Fruit fly (Drosophila melanogaster): Measurements from ENCODE around the gene CG34345.

Gene CG34345

DNA sequence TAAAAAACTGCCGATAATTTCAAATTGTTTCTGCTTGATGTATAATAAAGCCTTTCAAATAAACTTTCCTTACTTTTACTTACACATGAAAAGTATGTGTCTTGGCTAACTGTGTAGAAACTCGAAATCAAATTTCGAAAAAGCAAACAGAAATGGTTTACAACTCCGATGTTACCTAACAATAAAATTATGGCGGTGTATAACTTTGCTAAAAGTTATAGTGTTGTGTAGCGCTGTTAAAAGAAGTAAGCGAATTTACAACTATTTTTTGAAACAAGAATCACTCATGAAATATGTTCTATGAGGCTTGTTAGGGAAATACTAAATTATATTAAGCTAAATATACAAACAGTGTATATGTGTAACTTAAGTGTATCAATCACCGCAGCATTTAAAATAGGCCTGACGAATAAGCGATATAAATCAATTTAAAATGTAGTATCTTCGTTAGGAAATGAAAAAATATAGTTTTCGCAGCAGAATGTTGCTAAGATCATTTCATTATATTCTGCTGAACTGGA is at the start of gene CG34345 (continued):
- TF ChIP-seq mld (GFP tag; IDR thresholded peaks at IDR 0.05; ENCODE audit: partially characterized antibody) (no peak), cas (GFP tag; IDR thresholded peaks at IDR 0.05) (no peak), CG9797 (GFP tag; optimal IDR thresholded peaks at IDR 0.05) (no peak), CG1233 (GFP tag; optimal IDR thresholded peaks at IDR 0.05) (no peak), CG17612 (GFP tag; IDR thresholded peaks at IDR 0.05) (no peak), CG7556 (GFP tag; optimal IDR thresholded peaks at IDR 0.05) (no peak), bbx (GFP tag; IDR thresholded peaks at IDR 0.05; ENCODE audit: partially characterized antibody) (peak; percentile 78), CG6854 (GFP tag; optimal IDR thresholded peaks at IDR 0.05) (no peak), ac (GFP tag; optimal IDR thresholded peaks at IDR 0.05) (no peak), CG4360 (GFP tag; IDR thresholded peaks at IDR 0.05) (no peak), Mrtf (GFP tag; IDR thresholded peaks at IDR 0.05) (no peak), Med (GFP tag) (peak; percentile 90), gcm2 (GFP tag; optimal IDR thresholded peaks at IDR 0.05) (no peak), CG31224 (GFP tag; IDR thresholded peaks at IDR 0.05) (no peak), CG7963 (GFP tag; IDR thresholded peaks at IDR 0.05; ENCODE audit: partially characterized antibody) (peak; percentile 24; the same call in 1 of the 3 replicates), CG1529 (GFP tag; optimal IDR thresholded peaks at IDR 0.05) (no peak), D19A (tag; optimal IDR thresholded peaks at IDR 0.05) (no peak), CG14965 (GFP tag; optimal IDR thresholded peaks at IDR 0.05; ENCODE audit: borderline replicate concordance) (no peak), CG12391 (tag; optimal IDR thresholded peaks at IDR 0.05) (peak; percentile 22), E2f2 (GFP tag; IDR thresholded peaks at IDR 0.05) (peak; percentile 60), jumu (GFP tag; optimal IDR thresholded peaks at IDR 0.05) (no peak), insv (GFP tag; optimal IDR thresholded peaks at IDR 0.05) (peak in 1 of 2 experiments; percentile 8), hth (optimal IDR thresholded peaks at IDR 0.05) (no peak)

DNA sequence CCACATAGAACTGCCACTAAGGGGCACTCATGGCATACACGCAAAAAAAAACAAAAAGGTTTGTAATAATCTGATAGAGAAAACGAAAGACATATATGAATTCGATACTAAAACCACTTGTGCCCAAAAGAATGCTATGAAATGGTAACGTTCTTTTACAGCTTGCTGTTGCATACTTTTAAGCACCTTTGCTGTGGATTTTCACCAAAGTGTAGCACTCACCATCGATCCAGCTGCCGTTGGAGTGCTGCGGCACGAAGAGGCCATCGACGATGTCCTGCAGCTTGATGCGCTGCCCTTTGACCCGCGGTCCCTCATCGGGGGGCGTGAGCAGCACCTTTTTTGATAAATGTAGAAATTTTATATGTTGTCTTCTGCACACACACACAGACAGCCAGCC is 43.9 kb upstream of the CG34345 start:
- peak; percentile 75 for TF ChIP-seq CG8290 (GFP tag; optimal IDR thresholded peaks at IDR 0.05)
- peak in 1 of 2 experiments; percentile 52 for TF ChIP-seq CG8290 (tag; optimal IDR thresholded peaks at IDR 0.05)
- no peak for TF ChIP-seq Abd-B (GFP tag; optimal IDR thresholded peaks at IDR 0.05)
- no peak for TF ChIP-seq ab (GFP tag; optimal IDR thresholded peaks at IDR 0.05)
- no peak for TF ChIP-seq CG15479 (GFP tag; optimal IDR thresholded peaks at IDR 0.05)
- TF ChIP-seq CG17612 (GFP tag; IDR thresholded peaks at IDR 0.05): peak; percentile 74
- TF ChIP-seq oc (tag; optimal IDR thresholded peaks at IDR 0.05): no peak

DNA sequence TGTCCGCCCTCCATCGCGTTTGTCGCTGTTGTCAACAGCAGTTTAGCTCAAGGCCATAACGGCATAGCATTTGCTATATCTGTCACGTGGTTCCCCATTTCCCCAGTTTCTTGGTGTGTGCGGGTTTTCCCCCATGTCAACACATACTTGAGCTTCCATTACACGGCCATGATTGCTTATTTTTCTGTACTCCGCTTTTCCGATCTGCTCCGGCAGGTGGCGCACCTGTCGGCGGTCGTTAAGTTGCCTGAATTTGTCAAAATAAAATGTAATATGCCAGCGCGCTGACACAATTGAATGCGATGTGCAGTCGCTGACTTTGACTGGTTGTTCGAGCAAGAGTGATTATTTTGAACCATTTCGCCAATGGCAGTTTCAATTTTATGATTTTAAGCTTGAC is 38.6 kb upstream of the CG34345 start:
- TF ChIP-seq CG8478 (optimal IDR thresholded peaks at IDR 0.05) (peak; percentile 55), CTCF (GFP tag; optimal IDR thresholded peaks at IDR 0.05) (peak; percentile 79), ken (GFP tag; IDR thresholded peaks at IDR 0.05) (peak; percentile 40; the same call in 1 of the 3 replicates), CG32532 (GFP tag; IDR thresholded peaks at IDR 0.05) (no peak)

DNA sequence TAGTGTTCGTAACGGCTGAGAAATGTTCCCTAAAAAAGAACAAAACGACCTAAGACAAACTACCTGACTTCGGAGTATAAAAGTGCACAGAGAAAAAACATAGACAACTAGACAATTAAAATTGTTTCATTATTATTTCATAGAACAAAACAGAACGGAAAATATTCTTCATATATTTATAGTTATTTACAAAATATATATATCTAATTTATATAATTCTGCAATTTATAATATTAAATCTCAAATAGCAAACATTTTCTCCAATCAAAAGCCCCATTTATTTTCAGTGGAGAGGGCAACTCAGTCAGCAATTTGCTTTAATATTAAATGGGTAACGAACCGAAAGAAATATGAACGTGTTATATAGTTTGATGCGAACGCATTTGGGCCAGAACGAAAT is 27.9 kb upstream of the CG34345 start:
- TF ChIP-seq CoRest (tag; optimal IDR thresholded peaks at IDR 0.05): peak; percentile 0
- peak; percentile 61 for TF ChIP-seq CG13424 (tag; optimal IDR thresholded peaks at IDR 0.05)
- no peak for TF ChIP-seq sc (optimal IDR thresholded peaks at IDR 0.05)
- TF ChIP-seq sc (GFP tag; optimal IDR thresholded peaks at IDR 0.05): peak; percentile 38
- TF ChIP-seq CG17328 (GFP tag; IDR thresholded peaks at IDR 0.05): peak; percentile 17; the same call in 1 of the 2 replicates
- peak; percentile 75 for TF ChIP-seq CG12391 (tag; optimal IDR thresholded peaks at IDR 0.05)
- TF ChIP-seq CG8388 (GFP tag; optimal IDR thresholded peaks at IDR 0.05): peak; percentile 69
- TF ChIP-seq danr (GFP tag; IDR thresholded peaks at IDR 0.05): no peak
- peak; percentile 60 for TF ChIP-seq CG33557 (GFP tag; optimal IDR thresholded peaks at IDR 0.05)
- TF ChIP-seq Bgb (GFP tag; IDR thresholded peaks at IDR 0.05; ENCODE audit: partially characterized antibody): no peak
- TF ChIP-seq lab (GFP tag; optimal IDR thresholded peaks at IDR 0.05): no peak
- no peak for TF ChIP-seq CG14667 (GFP tag; IDR thresholded peaks at IDR 0.05)
- peak; percentile 28 for TF ChIP-seq CG2202 (tag; optimal IDR thresholded peaks at IDR 0.05)
- no peak for TF ChIP-seq Elba2 (GFP tag; optimal IDR thresholded peaks at IDR 0.05)
- TF ChIP-seq CG3407 (GFP tag; optimal IDR thresholded peaks at IDR 0.05): peak; percentile 6
- peak; percentile 10 for TF ChIP-seq CG10462 (GFP tag; optimal IDR thresholded peaks at IDR 0.05)
- peak; percentile 19 for TF ChIP-seq Oli (tag; optimal IDR thresholded peaks at IDR 0.05)
- TF ChIP-seq CG9437 (GFP tag; optimal IDR thresholded peaks at IDR 0.05): peak; percentile 30

All from whole organism, embryonic.